Worm (Caenorhabditis elegans): ENCODE results near the gene F38B2.3.
A peak's percentile ranks its signal among the peaks of the same experiment; 100 is the strongest.

F38B2.3 gene

DNA sequence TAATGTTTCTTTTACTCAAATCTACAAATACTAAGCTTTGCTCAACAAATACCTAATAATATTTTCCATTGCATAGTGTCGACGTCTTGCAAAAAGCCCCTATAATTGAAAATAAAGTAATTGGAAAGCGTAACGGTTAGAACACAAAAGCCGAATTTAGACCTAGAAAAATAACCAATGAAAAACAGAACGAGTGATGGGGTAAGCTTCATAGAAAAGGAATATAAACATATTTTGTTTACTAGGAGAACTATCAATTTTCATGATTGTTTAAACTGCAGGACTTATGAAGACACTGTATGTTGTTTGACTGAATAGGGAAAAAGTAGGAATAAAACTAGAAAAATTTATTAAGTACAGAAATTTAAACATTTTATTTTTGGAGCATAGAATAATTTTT is at the start of gene F38B2.3:
F38B2.3 (minus strand) TSS at position 101 of the 400 bp plus-strand sequence.
- no peak for TF ChIP-seq W03F9.2 (tag; optimal IDR thresholded peaks at IDR 0.05)

DNA sequence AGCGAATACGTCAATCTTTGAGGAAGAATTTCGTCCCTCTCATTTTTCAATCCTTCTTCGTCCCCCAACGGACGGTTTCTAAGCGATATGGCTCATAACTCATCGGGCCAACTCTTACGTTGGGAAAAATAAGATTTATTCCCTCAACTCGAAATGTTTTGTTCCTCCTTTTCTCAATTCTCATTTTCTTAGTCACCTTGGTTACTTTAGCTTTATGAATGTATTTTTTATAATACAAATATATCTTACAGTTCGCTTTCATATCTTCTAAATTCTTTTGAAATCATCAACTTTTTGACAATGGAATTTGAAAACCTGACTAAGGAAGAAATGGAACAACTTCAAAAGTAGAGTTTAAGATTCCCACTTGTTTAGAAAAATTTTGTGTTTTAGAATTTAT is 43.3 kb upstream of the F38B2.3 start, which contains the start of gene npr-9:
npr-9 (plus strand) TSS at position 301 of the 400 bp plus-strand sequence.
- TF ChIP-seq W03F9.2 (tag; optimal IDR thresholded peaks at IDR 0.05) (no peak), him-1 (tag; optimal IDR thresholded peaks at IDR 0.05) (no peak), dao-5 (tag; optimal IDR thresholded peaks at IDR 0.05) (no peak)

DNA sequence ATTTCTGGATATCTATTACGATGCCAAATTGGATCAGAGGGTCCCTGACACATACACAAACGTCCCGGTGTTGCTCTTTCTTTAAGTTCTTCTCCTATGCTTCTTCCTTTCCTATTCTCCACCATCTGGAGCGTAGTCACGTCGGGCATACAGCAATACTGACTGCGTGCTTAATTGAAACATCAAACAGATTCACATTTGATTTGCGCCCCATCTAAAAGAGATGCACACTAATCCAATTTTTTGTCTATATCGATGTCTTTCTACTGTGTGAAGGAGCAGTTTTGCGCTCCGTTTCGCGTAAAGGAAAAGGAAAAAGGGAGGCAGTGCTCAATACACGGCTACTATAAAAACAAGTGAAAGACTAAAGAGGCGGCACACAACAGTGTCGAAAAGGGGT is 42.6 kb upstream of the F38B2.3 start:
- TF ChIP-seq him-1 (tag; optimal IDR thresholded peaks at IDR 0.05): no peak
- TF ChIP-seq W03F9.2 (tag; optimal IDR thresholded peaks at IDR 0.05): no peak
- no peak for TF ChIP-seq dao-5 (tag; optimal IDR thresholded peaks at IDR 0.05)

DNA sequence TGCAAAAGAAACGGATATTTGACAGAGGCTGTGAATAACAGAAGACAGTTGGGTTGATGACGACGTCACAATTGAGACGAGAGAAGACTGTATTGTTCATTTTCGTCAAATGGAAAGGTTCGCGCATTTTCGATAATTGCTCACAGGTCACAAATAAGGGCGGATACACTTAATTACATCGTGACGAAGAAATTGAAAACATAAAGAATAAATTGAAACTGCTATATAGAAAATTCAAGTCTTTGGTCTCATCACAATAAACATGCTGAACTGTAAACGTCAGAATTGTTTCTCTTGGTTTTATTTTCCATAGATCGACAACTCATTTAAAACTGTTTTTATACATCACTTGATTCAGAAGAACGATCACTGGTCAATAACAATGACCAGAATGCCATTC is 40.7 kb upstream of the F38B2.3 start, which contains the start of gene ZK455.5:
ZK455.5 (minus strand) TSS at position 101 of the 400 bp plus-strand sequence.
- TF ChIP-seq him-1 (tag; optimal IDR thresholded peaks at IDR 0.05) (no peak), W03F9.2 (tag; optimal IDR thresholded peaks at IDR 0.05) (no peak), dao-5 (tag; optimal IDR thresholded peaks at IDR 0.05) (no peak)

DNA sequence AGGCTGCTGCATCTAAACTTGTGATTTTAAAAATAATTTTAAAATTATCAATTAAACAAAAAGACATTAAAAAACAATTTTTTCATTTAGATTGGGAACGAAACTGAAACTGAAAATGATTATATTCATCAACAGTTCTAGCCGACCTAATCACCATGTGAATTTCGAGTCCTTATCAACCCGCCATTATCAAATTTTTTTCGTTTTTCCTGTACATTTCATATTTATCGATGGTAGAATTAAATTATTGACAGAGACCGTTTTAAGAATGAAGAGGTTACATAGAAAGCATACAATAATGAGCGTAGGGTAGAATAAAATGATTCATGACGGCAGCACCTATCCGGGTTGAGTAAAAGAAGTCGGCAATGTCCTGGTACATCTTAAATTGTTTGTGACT is 38.1 kb upstream of the F38B2.3 start, which contains the start of gene asm-2:
asm-2 (minus strand) TSS at position 12 of the 400 bp plus-strand sequence.
- TF ChIP-seq him-1 (tag; optimal IDR thresholded peaks at IDR 0.05): no peak

DNA sequence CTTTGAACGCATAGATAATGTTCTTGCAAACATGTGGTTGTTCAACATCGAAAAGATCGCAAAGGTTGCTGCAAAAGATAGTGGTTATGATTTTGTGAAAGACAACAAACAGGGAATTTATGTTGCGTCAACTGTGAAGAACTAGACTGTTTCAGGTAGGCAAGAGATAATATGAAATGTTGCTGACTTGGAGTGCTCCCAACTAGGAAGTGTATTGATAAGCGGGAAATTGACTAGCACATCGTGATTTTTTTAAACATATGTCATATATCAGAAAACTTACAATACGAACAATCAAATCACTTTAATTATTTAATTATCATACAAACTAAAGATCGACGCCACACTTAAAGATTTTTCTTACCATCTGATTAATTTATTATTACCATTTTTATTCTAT is 37.1 kb upstream of the F38B2.3 start:
- TF ChIP-seq him-1 (tag; optimal IDR thresholded peaks at IDR 0.05) (no peak), W03F9.2 (tag; optimal IDR thresholded peaks at IDR 0.05) (no peak), dao-5 (tag; optimal IDR thresholded peaks at IDR 0.05) (no peak)

DNA sequence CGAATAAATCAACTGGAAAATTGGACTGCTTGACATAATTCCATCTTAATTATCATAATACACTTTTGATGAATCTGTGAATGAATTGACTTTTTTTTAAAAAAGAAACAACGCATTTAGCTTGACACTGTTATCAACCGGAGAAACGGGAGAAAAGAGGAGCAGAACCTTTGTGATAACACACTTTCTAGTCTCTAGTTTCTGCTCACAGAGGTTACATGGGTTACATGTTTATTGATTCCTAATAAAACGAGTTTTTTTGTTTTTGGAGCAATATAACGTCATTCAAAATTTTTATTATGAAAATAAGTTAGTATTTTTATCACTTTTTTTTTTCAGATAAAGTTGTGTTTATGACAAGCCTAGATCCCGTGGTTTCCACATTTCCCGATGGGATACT is 31.8 kb upstream of the F38B2.3 start, which contains the start of gene hizr-1:
hizr-1 (plus strand) TSS at position 340 of the 400 bp plus-strand sequence.
- TF ChIP-seq dao-5 (tag; optimal IDR thresholded peaks at IDR 0.05): no peak

DNA sequence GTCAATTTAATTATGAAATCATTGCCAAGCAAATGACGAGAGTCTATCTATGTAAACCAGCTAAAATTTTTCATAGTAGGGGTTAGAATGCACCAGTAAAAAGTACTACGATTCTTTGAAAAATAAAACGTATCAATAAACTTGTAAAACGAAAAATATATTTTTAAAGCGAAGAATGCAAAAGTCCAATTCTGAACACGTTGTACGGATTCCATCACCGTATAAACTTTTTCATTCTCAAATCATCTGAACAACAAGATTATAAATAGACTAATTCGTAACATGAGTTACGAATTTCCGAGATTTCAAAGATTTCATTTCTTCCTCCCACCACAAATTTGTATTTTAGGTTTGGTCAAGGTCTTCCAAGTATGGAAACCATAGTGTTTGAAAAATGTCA is 30.6 kb upstream of the F38B2.3 start, which contains the start of gene nlp-57:
nlp-57 (plus strand) TSS at position 301 of the 400 bp plus-strand sequence.
- TF ChIP-seq him-1 (tag; optimal IDR thresholded peaks at IDR 0.05) (no peak), dao-5 (tag; optimal IDR thresholded peaks at IDR 0.05) (no peak), W03F9.2 (tag; optimal IDR thresholded peaks at IDR 0.05) (no peak)

DNA sequence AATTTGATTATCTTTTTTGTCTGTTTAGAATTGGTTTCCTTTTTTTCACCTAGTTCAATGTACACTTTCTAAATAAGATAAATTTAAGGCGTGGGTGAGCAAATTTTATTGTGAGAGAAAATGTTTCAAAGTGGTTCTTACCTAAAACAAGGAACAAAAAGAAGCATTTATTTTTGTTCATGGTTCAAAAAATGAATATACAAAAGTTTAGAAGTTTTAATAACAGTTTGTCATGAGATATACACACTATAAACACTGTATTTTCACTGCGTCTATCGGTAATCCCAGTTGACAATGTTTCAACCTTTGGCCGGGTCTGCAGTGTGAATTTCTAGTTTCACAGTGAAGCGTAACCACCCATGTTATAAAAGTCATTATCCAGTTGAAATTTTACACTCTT is 29.2 kb upstream of the F38B2.3 start, which contains the start of gene F08G12.11:
F08G12.11 (minus strand) TSS at position 181 of the 400 bp plus-strand sequence.
- TF ChIP-seq him-1 (tag; optimal IDR thresholded peaks at IDR 0.05) (no peak), W03F9.2 (tag; optimal IDR thresholded peaks at IDR 0.05) (no peak), dao-5 (tag; optimal IDR thresholded peaks at IDR 0.05) (no peak)

DNA sequence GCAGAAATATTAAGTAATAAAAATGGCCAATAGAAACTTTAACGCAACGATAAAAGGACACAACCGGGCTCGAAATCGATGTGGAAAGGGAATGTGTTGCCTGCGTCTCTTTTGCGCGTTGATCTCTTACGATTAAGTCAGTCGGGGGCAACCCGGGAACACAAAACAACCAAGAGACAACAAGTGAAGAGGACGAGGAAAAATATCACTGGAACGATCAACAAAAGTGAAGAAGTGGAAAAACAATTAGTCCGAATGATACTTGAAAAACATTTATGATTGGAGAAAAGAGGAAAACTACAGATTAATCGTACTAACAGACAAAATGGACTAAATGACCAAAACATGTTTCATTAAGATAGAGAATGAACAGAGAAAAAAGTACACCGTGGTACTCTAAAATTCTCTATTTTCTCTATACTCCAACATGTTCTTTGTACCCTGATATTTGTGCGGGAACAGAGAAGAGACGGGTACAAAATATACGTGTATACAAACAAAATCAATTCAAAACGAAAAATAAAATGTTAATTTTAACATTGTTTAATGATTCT is 24.2 kb upstream of the F38B2.3 start, which contains the start of gene F08G12.5:
F08G12.5 (minus strand) TSS at position 1 of the 554 bp plus-strand sequence.
- TF ChIP-seq him-1 (tag; optimal IDR thresholded peaks at IDR 0.05) (no peak), W03F9.2 (tag; optimal IDR thresholded peaks at IDR 0.05) (no peak), dao-5 (tag; optimal IDR thresholded peaks at IDR 0.05) (no peak)

DNA sequence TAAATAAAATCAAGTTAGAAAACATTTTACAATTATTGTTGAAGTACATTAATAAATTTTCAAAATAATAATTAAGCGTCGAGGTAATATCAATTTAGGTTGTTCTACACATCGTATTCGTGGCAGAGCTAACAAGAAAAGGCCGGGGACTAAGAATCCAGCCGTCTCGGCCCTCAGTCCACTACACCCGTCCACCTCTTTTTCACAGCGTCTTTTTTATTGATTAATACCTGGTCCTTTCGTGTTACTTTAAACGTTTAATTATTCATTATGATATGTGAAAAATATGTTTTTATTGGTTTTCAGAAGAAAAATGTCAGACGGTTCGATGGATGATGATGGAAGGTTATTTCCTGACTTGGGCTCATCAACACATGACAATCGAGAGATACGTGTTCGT is 20.9 kb upstream of the F38B2.3 start, which contains the start of gene vhl-1:
vhl-1 (plus strand) TSS at position 301 of the 400 bp plus-strand sequence.
- TF ChIP-seq dao-5 (tag; optimal IDR thresholded peaks at IDR 0.05) (no peak), him-1 (tag; optimal IDR thresholded peaks at IDR 0.05) (no peak), W03F9.2 (tag; optimal IDR thresholded peaks at IDR 0.05) (no peak)

DNA sequence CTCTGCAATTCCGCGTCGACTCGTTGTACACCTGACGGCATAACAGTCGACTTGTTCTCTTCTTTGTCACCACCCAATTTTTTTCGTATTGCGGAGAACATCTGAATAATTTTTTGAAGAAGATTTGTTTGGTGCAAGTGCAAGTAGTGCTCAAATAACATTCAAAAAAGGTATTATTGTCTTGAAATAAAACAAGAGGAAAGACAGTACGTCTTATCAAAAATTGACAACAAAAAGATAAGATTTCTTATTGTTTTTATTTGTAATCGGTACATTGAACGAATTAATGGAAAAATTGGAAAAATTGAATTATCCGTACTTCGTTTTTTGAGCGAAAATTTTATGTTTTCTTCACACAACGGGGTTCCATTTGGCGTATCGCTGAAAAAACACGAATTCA is 19.6 kb upstream of the F38B2.3 start, which contains the start of gene F08G12.1:
F08G12.1 (minus strand) TSS at position 101 of the 400 bp plus-strand sequence.
- TF ChIP-seq dao-5 (tag; optimal IDR thresholded peaks at IDR 0.05): no peak
- no peak for TF ChIP-seq him-1 (tag; optimal IDR thresholded peaks at IDR 0.05)
- TF ChIP-seq W03F9.2 (tag; optimal IDR thresholded peaks at IDR 0.05): no peak

DNA sequence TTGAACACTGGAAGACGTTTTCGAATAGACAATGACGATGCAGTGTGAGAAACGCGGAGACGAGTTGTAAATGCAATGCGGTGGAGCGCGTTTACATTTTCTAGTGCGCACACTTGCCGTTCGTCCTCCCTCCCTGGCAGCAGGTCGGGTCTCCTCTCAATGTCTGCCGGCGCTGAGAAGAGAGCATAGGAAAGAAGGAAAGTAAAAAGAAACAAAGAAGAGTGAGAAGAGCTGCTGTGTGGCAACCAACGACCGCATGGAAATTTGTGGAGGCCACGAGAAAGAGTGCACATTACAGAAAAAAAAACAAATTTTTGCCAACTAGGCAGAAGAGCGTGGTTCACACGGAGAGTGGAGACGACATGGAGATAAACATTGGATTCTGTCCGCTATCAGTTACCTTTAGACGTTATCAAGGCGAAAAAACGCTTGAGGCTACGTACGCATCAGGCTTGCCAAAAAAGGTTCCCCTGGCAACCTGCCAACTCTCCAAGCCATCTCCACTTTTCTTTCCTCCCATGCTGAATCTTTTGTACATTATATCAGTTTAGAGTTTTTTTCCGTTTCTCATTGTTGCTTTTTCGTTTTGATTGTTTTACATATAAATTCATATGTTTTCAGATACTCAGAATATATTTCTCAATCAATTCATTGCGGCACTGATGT is 13.6 kb upstream of the F38B2.3 start, which contains the start of the genes snrp-40.1 and F08G12.3:
snrp-40.1 (minus strand) TSS at position 143 of the 666 bp plus-strand sequence.
F08G12.3 (plus strand) TSS at position 616 of the 666 bp plus-strand sequence.
- TF ChIP-seq him-1 (tag; optimal IDR thresholded peaks at IDR 0.05) (peak; percentile 37), dao-5 (tag; optimal IDR thresholded peaks at IDR 0.05) (no peak), W03F9.2 (tag; optimal IDR thresholded peaks at IDR 0.05) (no peak)

DNA sequence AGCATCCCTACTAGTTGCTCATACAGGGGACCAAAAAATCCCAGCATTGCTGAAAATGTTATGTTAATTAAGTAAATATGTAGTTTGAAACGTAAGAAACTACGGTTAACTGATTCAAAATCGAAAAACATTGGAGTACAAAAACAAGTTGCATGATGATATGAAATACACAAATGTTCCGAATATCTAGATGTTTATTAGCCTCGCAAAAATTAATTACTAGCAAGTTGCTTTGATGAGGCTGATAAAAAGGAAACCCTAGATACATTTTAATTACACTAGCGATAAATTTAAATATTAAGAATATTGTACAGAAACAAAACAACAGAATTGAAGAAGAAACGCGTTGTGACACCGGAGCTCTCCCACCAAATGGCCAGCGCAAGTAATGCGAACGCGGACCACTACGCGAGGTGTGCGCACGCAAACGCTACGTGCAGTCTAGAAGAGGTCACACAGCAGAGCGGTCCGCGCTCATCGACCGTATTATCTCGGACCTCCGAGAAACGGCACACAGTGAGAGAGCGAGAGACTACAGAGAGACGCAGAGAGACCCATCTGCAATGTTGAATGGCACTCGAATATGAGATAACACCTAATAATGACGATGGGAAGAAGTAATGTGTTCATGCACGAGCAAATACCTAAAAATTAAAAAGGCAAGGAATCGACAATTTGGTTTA is 10.7 kb upstream of the F38B2.3 start, which contains the start of gene inx-2:
inx-2 (minus strand) TSS at position 51 of the 683 bp plus-strand sequence.
- TF ChIP-seq dao-5 (tag; optimal IDR thresholded peaks at IDR 0.05): no peak
- no peak for TF ChIP-seq W03F9.2 (tag; optimal IDR thresholded peaks at IDR 0.05)
- TF ChIP-seq him-1 (tag; optimal IDR thresholded peaks at IDR 0.05): no peak

All from whole organism, L4/young adult.